Fruit fly (Drosophila melanogaster): ENCODE measurements around the gene CG32808.

Gene CG32808

DNA sequence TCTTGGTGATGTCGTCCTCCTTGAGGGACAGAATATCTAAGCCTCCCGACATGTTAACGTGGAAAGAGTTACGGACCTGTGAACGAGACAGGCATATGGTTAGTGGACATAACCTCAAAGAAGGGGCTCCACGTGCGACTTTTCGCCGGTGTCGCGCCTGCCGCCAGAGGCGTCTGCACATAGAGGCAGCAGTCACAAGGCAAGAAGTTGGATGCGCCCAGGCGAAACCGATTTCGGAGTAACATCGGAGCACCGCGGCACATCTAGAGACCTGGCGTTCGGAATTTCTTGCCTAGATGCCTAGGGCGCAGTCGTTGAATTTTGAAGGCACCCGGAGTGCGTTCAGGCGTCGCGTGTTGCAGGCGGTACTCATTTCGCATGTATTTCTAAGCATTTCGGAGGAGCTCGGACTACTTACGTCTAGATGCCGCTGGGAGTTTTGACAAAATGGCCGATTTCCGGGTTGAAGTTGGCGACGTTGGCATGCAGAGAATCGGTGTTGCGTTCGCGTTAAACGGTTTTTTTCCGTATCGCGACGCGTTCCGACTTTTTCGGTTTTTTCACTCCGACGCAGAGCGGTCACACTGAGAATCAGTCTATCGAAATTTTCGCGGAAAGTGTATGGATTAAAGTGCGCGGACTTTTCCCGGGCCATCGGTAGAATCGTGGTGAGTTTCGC, 13.4 kb upstream of the CG32808 start, which contains the start of the genes sta and inc (continued):
- TF ChIP-seq aop (GFP tag; IDR thresholded peaks at IDR 0.05) (no peak), Dll (GFP tag; IDR thresholded peaks at IDR 0.05; ENCODE audit: partially characterized antibody) (peak; percentile 64; the same call in 2 of the 4 replicates), Dp (GFP tag; optimal IDR thresholded peaks at IDR 0.05) (peak; percentile 90), H15 (GFP tag; IDR thresholded peaks at IDR 0.05) (0 out of 3 replicates have a peak, but pooled peaks have one; percentile 23), CG30431 (GFP tag; optimal IDR thresholded peaks at IDR 0.05) (peak; percentile 26), dimm (GFP tag; IDR thresholded peaks at IDR 0.05) (no peak), CG8281 (tag; optimal IDR thresholded peaks at IDR 0.05) (no peak), B-H2 (GFP tag; optimal IDR thresholded peaks at IDR 0.05) (peak; percentile 81), fu2 (GFP tag; optimal IDR thresholded peaks at IDR 0.05) (peak; percentile 40), Gsc (GFP tag; IDR thresholded peaks at IDR 0.05) (no peak), slp2 (GFP tag; optimal IDR thresholded peaks at IDR 0.05) (peak; percentile 16), CG3065 (GFP tag; optimal IDR thresholded peaks at IDR 0.05) (no peak), CG7786 (GFP tag; optimal IDR thresholded peaks at IDR 0.05) (peak; percentile 18), CG14860 (GFP tag; IDR thresholded peaks at IDR 0.05; ENCODE audit: partially characterized antibody) (no peak), ssp (GFP tag; IDR thresholded peaks at IDR 0.05) (0 out of 2 replicates have a peak, but pooled peaks have one; percentile 6), bcd (GFP tag; optimal IDR thresholded peaks at IDR 0.05) (peak; percentile 85), slbo (GFP tag; IDR thresholded peaks at IDR 0.05) (peak; percentile 47; the same call in 1 of the 2 replicates), CG5245 (GFP tag; optimal IDR thresholded peaks at IDR 0.05) (peak; percentile 58), CG15479 (GFP tag; optimal IDR thresholded peaks at IDR 0.05) (no peak), CG15073 (GFP tag; optimal IDR thresholded peaks at IDR 0.05) (no peak), pnt (GFP tag; optimal IDR thresholded peaks at IDR 0.05) (no peak), esg (GFP tag; conservative IDR thresholded peaks at IDR 0.05) (no peak), ttk (GFP tag; IDR thresholded peaks at IDR 0.05) (peak; percentile 32; the same call in 1 of the 2 replicates), rib (GFP tag; IDR thresholded peaks at IDR 0.05) (peak; percentile 79; the same call in 1 of the 2 replicates), Mrtf (GFP tag; IDR thresholded peaks at IDR 0.05) (0 out of 3 replicates have a peak, but pooled peaks have one; percentile 48), mirr (GFP tag; optimal IDR thresholded peaks at IDR 0.05) (peak; percentile 81), CG42726 (GFP tag; IDR thresholded peaks at IDR 0.05; ENCODE audit: partially characterized antibody) (peak; percentile 74), sens-2 (GFP tag; IDR thresholded peaks at IDR 0.05) (0 out of 2 replicates have a peak, but pooled peaks have one; percentile 8), CG6689 (GFP tag; IDR thresholded peaks at IDR 0.05) (no peak), Sin3A (optimal IDR thresholded peaks at IDR 0.05) (peak; percentile 39), HmgD (GFP tag; optimal IDR thresholded peaks at IDR 0.05) (peak; percentile 74), Spps (tag; optimal IDR thresholded peaks at IDR 0.05) (no peak), CG4404 (GFP tag; IDR thresholded peaks at IDR 0.05) (no peak), CG31224 (GFP tag; IDR thresholded peaks at IDR 0.05) (peak; percentile 35), CG32767 (GFP tag; IDR thresholded peaks at IDR 0.05) (0 out of 2 replicates have a peak, but pooled peaks have one; percentile 40), CG2875 (GFP tag; optimal IDR thresholded peaks at IDR 0.05) (peak; percentile 66), CG4617 (GFP tag; optimal IDR thresholded peaks at IDR 0.05; ENCODE audit: borderline replicate concordance) (peak; percentile 49), Fer3 (tag; optimal IDR thresholded peaks at IDR 0.05) (peak; percentile 68), stc (GFP tag; IDR thresholded peaks at IDR 0.05) (no peak), Lim3 (GFP tag; IDR thresholded peaks at IDR 0.05) (no peak), chinmo (GFP tag; IDR thresholded peaks at IDR 0.05; ENCODE audit: partially characterized antibody) (peak; percentile 69; the same call in 2 of the 4 replicates), CG8359 (GFP tag; optimal IDR thresholded peaks at IDR 0.05; ENCODE audit: borderline replicate concordance) (peak; percentile 10), Hr78 (GFP tag; optimal IDR thresholded peaks at IDR 0.05) (no peak), fru (optimal IDR thresholded peaks at IDR 0.05) (no peak), pfk (GFP tag; optimal IDR thresholded peaks at IDR 0.05) (no peak), nerfin-1 (tag; optimal IDR thresholded peaks at IDR 0.05) (peak; percentile 85), CG30403 (GFP tag; optimal IDR thresholded peaks at IDR 0.05) (peak; percentile 44), CG12659 (GFP tag; optimal IDR thresholded peaks at IDR 0.05) (peak; percentile 94), Jarid2 (GFP tag; optimal IDR thresholded peaks at IDR 0.05) (peak; percentile 76), her (GFP tag; optimal IDR thresholded peaks at IDR 0.05) (peak; percentile 83)
